Worm (Caenorhabditis elegans) whole organism, L1 larva: ENCODE measurements around the gene eef-1A.1.

Experiments
- ces-1 ChIP-seq: fragments of 150-350 bp; optimal IDR thresholded peaks from 2 replicates; lab custom pipeline; 2014; ENCODE audit warnings: missing biosample characterization, missing genetic modification reagents, missing genetic modification characterization
- fkh-10 ChIP-seq: sonication (generic microtip); optimal IDR thresholded peaks from 2 replicates; lab custom pipeline; 2017; ENCODE audit warnings: missing biosample characterization, missing genetic modification reagents, missing genetic modification characterization
- hlh-17 ChIP-seq: fragments of 200-800 bp; sonication (Bioruptor generic); optimal IDR thresholded peaks from 2 replicates; lab custom pipeline; 2018; ENCODE audit warnings: missing genetic modification characterization, mild to moderate bottlenecking, missing compliant biosample characterization, moderate library complexity, borderline replicate concordance
- lin-13 ChIP-seq: fragments of 150-350 bp; optimal IDR thresholded peaks from 2 replicates; lab custom pipeline; 2014; ENCODE audit warnings: missing biosample characterization, missing genetic modification reagents, missing genetic modification characterization
- mdl-1 ChIP-seq, 2 experiments: fragments of 150-350 bp; optimal IDR thresholded peaks; 2 replicates each; lab custom pipeline; 2014 to 2017; ENCODE audit warnings: missing biosample characterization in 2 of 2, missing genetic modification characterization in 2 of 2, inconsistent platforms in 1 of 2
- nhr-28 ChIP-seq: fragments of 150-350 bp; optimal IDR thresholded peaks from 2 replicates; lab custom pipeline; 2014; ENCODE audit warnings: missing biosample characterization, missing genetic modification characterization
- rnt-1 ChIP-seq: sonication (generic microtip); optimal IDR thresholded peaks from 2 replicates; lab custom pipeline; 2016; ENCODE audit warnings: mild to moderate bottlenecking, missing genetic modification characterization, moderate library complexity, missing compliant biosample characterization
- sox-4 ChIP-seq: sonication (generic microtip); optimal IDR thresholded peaks from 2 replicates; lab custom pipeline; 2016; ENCODE audit warnings: missing genetic modification characterization, missing compliant biosample characterization

DNA sequence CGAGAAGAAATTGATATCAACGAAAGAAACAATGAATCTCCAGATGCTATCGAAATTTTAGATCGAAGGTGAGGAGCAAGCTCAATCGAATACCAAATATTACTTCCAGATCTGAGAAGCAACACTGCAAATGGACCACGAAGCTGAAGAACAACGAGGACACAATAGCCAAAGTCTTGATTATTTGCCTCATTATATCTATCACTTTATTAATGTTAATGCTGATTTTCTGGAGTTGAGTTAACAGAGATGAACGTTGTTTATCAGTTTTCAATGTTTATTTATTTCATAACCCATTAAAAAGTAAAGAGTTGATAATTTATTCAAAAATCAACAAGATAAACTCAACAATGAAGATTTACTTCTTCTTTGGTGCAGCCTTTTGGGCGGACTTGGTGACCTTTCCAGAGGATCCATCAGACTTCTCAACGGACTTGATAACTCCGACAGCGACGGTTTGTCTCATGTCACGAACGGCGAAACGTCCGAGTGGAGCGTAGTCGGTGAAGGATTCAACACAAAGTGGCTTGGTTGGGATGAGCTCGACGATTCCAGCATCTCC, 1.6 kb downstream of the eef-1A.1 start:
- TF ChIP-seq rnt-1 (tag; lab: Kevin White, UChicago) (peak; percentile 2), mdl-1 (tag; optimal IDR thresholded peaks at IDR 0.05; lab: Kevin White, UChicago) (no peak), fkh-10 (GFP tag; lab: Kevin White, UChicago) (no peak), nhr-28 (tag; lab: Kevin White, UChicago) (no peak), hlh-17 (GFP tag; lab: Kevin White, UChicago) (no peak), ces-1 (no peak), sox-4 (tag; lab: Kevin White, UChicago) (no peak), lin-13 (GFP tag; lab: Kevin White, UChicago) (no peak)
